Fruit fly (Drosophila melanogaster) whole organism, embryonic: ENCODE results near the gene CG6168.

Experiments
- Atf3 ChIP-seq: fragments of 200-800 bp; sonication (Bioruptor generic); optimal IDR thresholded peaks from 3 replicates; lab custom pipeline; 2016; ENCODE audit warnings: missing biosample characterization, missing genetic modification characterization
- Atf6 ChIP-seq: fragments of 200-800 bp; sonication (Bioruptor generic); IDR thresholded peaks from 2 replicates; pipeline ENCODE4 v1.3.6; 2022; ENCODE audit warnings: missing biosample characterization, missing genetic modification characterization
- CG11398 ChIP-seq: fragments of 200-800 bp; sonication (Bioruptor generic); optimal IDR thresholded peaks from 2 replicates; lab custom pipeline; 2016; ENCODE audit warnings: missing biosample characterization, missing genetic modification characterization
- CG11696 ChIP-seq: fragments of 200-800 bp; sonication (Bioruptor generic); IDR thresholded peaks from 2 replicates; pipeline ENCODE4 v1.3.6; 2022; ENCODE audit warnings: missing biosample characterization, missing genetic modification characterization
- CG11723 ChIP-seq: fragments of 200-800 bp; sonication (Bioruptor generic); optimal IDR thresholded peaks from 2 replicates; lab custom pipeline; 2017; ENCODE audit warnings: missing biosample characterization, mild to moderate bottlenecking, missing genetic modification characterization
- CG12942 ChIP-seq: fragments of 200-800 bp; sonication (Bioruptor generic); optimal IDR thresholded peaks from 3 replicates; lab custom pipeline; 2016; ENCODE audit warnings: missing biosample characterization, missing genetic modification characterization
- CG13775 ChIP-seq: fragments of 200-800 bp; sonication (Bioruptor generic); optimal IDR thresholded peaks from 3 replicates; lab custom pipeline; 2017; ENCODE audit warnings: missing biosample characterization, mild to moderate bottlenecking, missing genetic modification characterization
- CG14014 ChIP-seq: fragments of 200-800 bp; sonication (Bioruptor generic); IDR thresholded peaks from 2 replicates; pipeline ENCODE4 v1.3.6; 2022; ENCODE audit warnings: missing biosample characterization, missing genetic modification characterization
- CG14441 ChIP-seq: fragments of 200-800 bp; sonication (Bioruptor generic); IDR thresholded peaks from 2 replicates; pipeline ENCODE4 v1.3.6; 2022; ENCODE audit warnings: missing biosample characterization, missing genetic modification characterization
- CG15011 ChIP-seq: fragments of 200-800 bp; sonication (Bioruptor generic); optimal IDR thresholded peaks from 3 replicates; lab custom pipeline; 2018; ENCODE audit warnings: missing biosample characterization, mild to moderate bottlenecking, missing genetic modification characterization
- CG15269 ChIP-seq: fragments of 200-800 bp; sonication (Bioruptor generic); optimal IDR thresholded peaks from 2 replicates; lab custom pipeline; 2018; ENCODE audit warnings: missing biosample characterization, mild to moderate bottlenecking, missing genetic modification characterization, moderate library complexity
- CG15601 ChIP-seq: fragments of 200-800 bp; sonication (Bioruptor generic); optimal IDR thresholded peaks from 3 replicates; lab custom pipeline; 2019; ENCODE audit warnings: missing biosample characterization, mild to moderate bottlenecking, missing genetic modification characterization, moderate library complexity
- CG16813 ChIP-seq: fragments of 200-800 bp; sonication (Bioruptor generic); IDR thresholded peaks from 3 replicates; pipeline ENCODE4 v1.3.6; 2022; ENCODE audit warnings: missing biosample characterization, missing genetic modification characterization; ENCODE audit not compliant: partially characterized antibody
- CG17328 ChIP-seq: fragments of 200-800 bp; sonication (Bioruptor generic); IDR thresholded peaks from 2 replicates; pipeline ENCODE4 v1.3.6; 2022; ENCODE audit warnings: missing biosample characterization, missing genetic modification characterization
- CG17612 ChIP-seq: fragments of 200-800 bp; sonication (Bioruptor generic); IDR thresholded peaks from 2 replicates; pipeline ENCODE4 v1.3.6; 2022; ENCODE audit warnings: missing biosample characterization, missing genetic modification characterization
- CG1792 ChIP-seq: fragments of 200-800 bp; sonication (Bioruptor generic); optimal IDR thresholded peaks from 2 replicates; lab custom pipeline; 2016; ENCODE audit warnings: missing biosample characterization, missing genetic modification characterization
- CG18599 ChIP-seq: fragments of 200-800 bp; sonication (Bioruptor generic); optimal IDR thresholded peaks from 3 replicates; lab custom pipeline; 2017; ENCODE audit warnings: missing biosample characterization, missing genetic modification characterization, mild to moderate bottlenecking, moderate library complexity, missing genetic modification reagents
- CG31365 ChIP-seq: fragments of 200-800 bp; sonication (Bioruptor generic); optimal IDR thresholded peaks from 2 replicates; lab custom pipeline; 2018; ENCODE audit warnings: missing biosample characterization, mild to moderate bottlenecking, missing genetic modification characterization
- CG33557 ChIP-seq: fragments of 200-800 bp; sonication (Bioruptor generic); optimal IDR thresholded peaks from 2 replicates; lab custom pipeline; 2019; ENCODE audit warnings: missing biosample characterization, mild to moderate bottlenecking, missing genetic modification characterization, moderate library complexity
- CG34422 ChIP-seq: fragments of 200-800 bp; sonication (Bioruptor generic); IDR thresholded peaks from 3 replicates; pipeline ENCODE4 v1.3.6; 2022; ENCODE audit warnings: missing biosample characterization, missing genetic modification characterization
- CG3847 ChIP-seq: fragments of 200-800 bp; sonication (Bioruptor generic); IDR thresholded peaks from 2 replicates; pipeline ENCODE4 v1.3.6; 2022; ENCODE audit warnings: missing biosample characterization, missing genetic modification characterization
- CG6175 ChIP-seq: fragments of 200-800 bp; sonication (Bioruptor generic); IDR thresholded peaks from 3 replicates; pipeline ENCODE4 v1.3.6; 2022; ENCODE audit warnings: missing biosample characterization, missing genetic modification characterization
- CG8290 ChIP-seq, 3 experiments: fragments of 200-800 bp; sonication (Bioruptor generic); optimal IDR thresholded peaks; 2 replicates each; lab custom pipeline; 2016 to 2019; ENCODE audit warnings: missing biosample characterization in 3 of 3, missing genetic modification characterization in 3 of 3, mild to moderate bottlenecking in 2 of 3, moderate library complexity in 1 of 3
- CG8944 ChIP-seq: fragments of 200-800 bp; sonication (Bioruptor generic); optimal IDR thresholded peaks from 3 replicates; lab custom pipeline; 2016; ENCODE audit warnings: missing biosample characterization, missing genetic modification characterization
- CG9727 ChIP-seq: fragments of 200-800 bp; sonication (Bioruptor generic); optimal IDR thresholded peaks from 3 replicates; lab custom pipeline; 2017; ENCODE audit warnings: missing biosample characterization, mild to moderate bottlenecking, missing genetic modification characterization
- CHES-1-like ChIP-seq: fragments of 200-800 bp; sonication (Bioruptor generic); optimal IDR thresholded peaks from 2 replicates; lab custom pipeline; 2016; ENCODE audit warnings: missing biosample characterization, missing genetic modification characterization
- E2f2 ChIP-seq: fragments of 200-800 bp; sonication (Bioruptor generic); IDR thresholded peaks from 2 replicates; pipeline ENCODE4 v1.3.6; 2022; ENCODE audit warnings: missing biosample characterization, missing genetic modification characterization
- Fer1 ChIP-seq: fragments of 200-800 bp; sonication (Bioruptor generic); optimal IDR thresholded peaks from 2 replicates; lab custom pipeline; 2017; ENCODE audit warnings: missing biosample characterization, mild to moderate bottlenecking, missing genetic modification characterization
- Fer3 ChIP-seq: fragments of 200-800 bp; sonication (Bioruptor generic); optimal IDR thresholded peaks from 2 replicates; lab custom pipeline; 2018; ENCODE audit warnings: missing biosample characterization, mild to moderate bottlenecking, missing genetic modification characterization, moderate library complexity
- Hmr ChIP-seq: fragments of 200-800 bp; sonication (Bioruptor generic); optimal IDR thresholded peaks from 3 replicates; lab custom pipeline; 2017; ENCODE audit warnings: mild to moderate bottlenecking, missing biosample characterization, missing genetic modification reagents, missing genetic modification characterization
- Kr ChIP-seq: fragments of 200-800 bp; sonication (Bioruptor generic); optimal IDR thresholded peaks from 2 replicates; lab custom pipeline; 2017; ENCODE audit warnings: missing biosample characterization, mild to moderate bottlenecking, missing genetic modification characterization
- Meics ChIP-seq: fragments of 200-800 bp; sonication (Bioruptor generic); optimal IDR thresholded peaks from 2 replicates; lab custom pipeline; 2017; ENCODE audit warnings: missing biosample characterization, mild to moderate bottlenecking, missing genetic modification characterization
- PHDP ChIP-seq: fragments of 200-800 bp; sonication (Bioruptor generic); optimal IDR thresholded peaks from 3 replicates; lab custom pipeline; 2018; ENCODE audit warnings: missing biosample characterization, mild to moderate bottlenecking, missing genetic modification characterization, moderate library complexity
- Side ChIP-seq: fragments of 200-800 bp; sonication (Bioruptor generic); optimal IDR thresholded peaks from 2 replicates; lab custom pipeline; 2016; ENCODE audit warnings: missing biosample characterization, missing genetic modification characterization
- Sox102F ChIP-seq: fragments of 200-800 bp; sonication (Bioruptor generic); optimal IDR thresholded peaks from 2 replicates; lab custom pipeline; 2018; ENCODE audit warnings: missing biosample characterization, mild to moderate bottlenecking, missing genetic modification characterization, moderate library complexity
- Xrp1 ChIP-seq: fragments of 200-800 bp; sonication (Bioruptor generic); IDR thresholded peaks from 2 replicates; pipeline ENCODE4 v1.3.6; 2022; ENCODE audit warnings: missing biosample characterization, missing genetic modification characterization
- ac ChIP-seq: fragments of 200-800 bp; sonication (Bioruptor generic); optimal IDR thresholded peaks from 3 replicates; lab custom pipeline; 2017; ENCODE audit warnings: missing biosample characterization, mild to moderate bottlenecking, missing genetic modification characterization
- bsh ChIP-seq, 2 experiments: fragments of 200-800 bp; sonication (Bioruptor generic); optimal IDR thresholded peaks; 2 replicates each; lab custom pipeline; 2017 to 2018; ENCODE audit warnings: mild to moderate bottlenecking in 2 of 2, missing biosample characterization in 2 of 2, missing genetic modification characterization in 2 of 2, moderate library complexity in 1 of 2
- caup ChIP-seq: fragments of 200-800 bp; sonication (Bioruptor generic); optimal IDR thresholded peaks from 3 replicates; lab custom pipeline; 2017; ENCODE audit warnings: missing biosample characterization, mild to moderate bottlenecking, missing genetic modification characterization, moderate library complexity; ENCODE audit not compliant: severe bottlenecking
- crc ChIP-seq: fragments of 200-800 bp; sonication (Bioruptor generic); optimal IDR thresholded peaks from 2 replicates; lab custom pipeline; 2016; ENCODE audit warnings: missing biosample characterization, missing genetic modification characterization
- dmrt11E ChIP-seq: fragments of 200-800 bp; sonication (Bioruptor generic); optimal IDR thresholded peaks from 3 replicates; lab custom pipeline; 2018; ENCODE audit warnings: missing biosample characterization, mild to moderate bottlenecking, missing genetic modification characterization, moderate library complexity
- dpn ChIP-seq, 2 experiments: fragments of 200-800 bp; sonication (Bioruptor generic); optimal IDR thresholded peaks; 3 replicates each; lab custom pipeline; 2016; ENCODE audit warnings: missing biosample characterization in 2 of 2, missing genetic modification characterization in 2 of 2
- gem ChIP-seq: fragments of 200-800 bp; sonication (Bioruptor generic); optimal IDR thresholded peaks from 2 replicates; lab custom pipeline; 2019; ENCODE audit warnings: missing biosample characterization, mild to moderate bottlenecking, missing genetic modification characterization, moderate library complexity
- kah ChIP-seq: fragments of 200-800 bp; sonication (Bioruptor generic); optimal IDR thresholded peaks from 2 replicates; lab custom pipeline; 2018; ENCODE audit warnings: missing biosample characterization, mild to moderate bottlenecking, missing genetic modification characterization
- lola ChIP-seq, 3 experiments: fragments of >200 bp in 2 of 3; fragments of 200-800 bp in 1 of 3; sonication (Bioruptor generic) in 1 of 3; optimal IDR thresholded peaks; 2 replicates each; lab custom pipeline; 2017 to 2019; ENCODE audit warnings: missing biosample characterization in 3 of 3, missing genetic modification characterization in 3 of 3, mild to moderate bottlenecking in 1 of 3, moderate library complexity in 1 of 3
- sens ChIP-seq: fragments of 200-800 bp; sonication (Bioruptor generic); peaks from one replicate; lab custom pipeline; 2016; ENCODE audit warnings: missing biosample characterization, missing genetic modification characterization
- tgo ChIP-seq: fragments of 200-800 bp; sonication (Bioruptor generic); IDR thresholded peaks from 3 replicates; pipeline ENCODE4 v1.3.6; 2022; ENCODE audit warnings: missing biosample characterization, missing genetic modification characterization
- tup ChIP-seq: fragments of 200-800 bp; sonication (Bioruptor generic); optimal IDR thresholded peaks from 2 replicates; lab custom pipeline; 2016; ENCODE audit warnings: missing biosample characterization, mild to moderate bottlenecking, missing genetic modification characterization, moderate library complexity
- unpg ChIP-seq: fragments of 200-800 bp; sonication (Bioruptor generic); optimal IDR thresholded peaks from 3 replicates; lab custom pipeline; 2018; ENCODE audit warnings: missing biosample characterization, mild to moderate bottlenecking, missing genetic modification characterization, moderate library complexity

CG6168 gene

dm6 chr3L:11286603-11287011 is 34.9 kb downstream of the CG6168 start (continued):
- no peak for TF ChIP-seq CG8290 (GFP tag; optimal IDR thresholded peaks at IDR 0.05; lab: Kevin White, UChicago)
- TF ChIP-seq CG8290 (tag; optimal IDR thresholded peaks at IDR 0.05; lab: Kevin White, UChicago), result peak in 1 of 2 experiments; percentile 50
- TF ChIP-seq CG11398 (GFP tag; lab: Kevin White, UChicago), result no peak
- TF ChIP-seq kah, result no peak
- TF ChIP-seq Fer1, result peak; percentile 12
- TF ChIP-seq CG12942 (GFP tag; lab: Kevin White, UChicago), result peak; percentile 15
- TF ChIP-seq CG31365 (tag; lab: Kevin White, UChicago), result peak; percentile 20
- peak; percentile 47 for TF ChIP-seq gem (tag; lab: Kevin White, UChicago)
- TF ChIP-seq CHES-1-like, result peak; percentile 20
- 0 out of 2 replicates have a peak, but pooled peaks have one; percentile 8 for TF ChIP-seq CG17328
- peak; percentile 3 for TF ChIP-seq Kr
- peak; percentile 21 for TF ChIP-seq Sox102F
- peak in 1 of 2 experiments; percentile 12 for TF ChIP-seq bsh (GFP tag; optimal IDR thresholded peaks at IDR 0.05; lab: Kevin White, UChicago)
- TF ChIP-seq CG33557 (GFP tag; lab: Kevin White, UChicago), result peak; percentile 8
- peak; percentile 38; the same call in 1 of the 3 replicates for TF ChIP-seq CG6175
- 0 out of 2 replicates have a peak, but pooled peaks have one; percentile 20 for TF ChIP-seq CG14441
- no peak for TF ChIP-seq tgo (GFP tag; lab: Robert Waterston, UW)
- TF ChIP-seq unpg, result peak; percentile 6
- TF ChIP-seq CG16813, result no peak
- peak; percentile 7 for TF ChIP-seq CG13775 (GFP tag; lab: Kevin White, UChicago)
- TF ChIP-seq CG8944 (GFP tag; lab: Kevin White, UChicago), result no peak
- TF ChIP-seq tup, result peak; percentile 37
- peak; percentile 20 for TF ChIP-seq Hmr (GFP tag; lab: Kevin White, UChicago)
- TF ChIP-seq CG3847, result no peak
- TF ChIP-seq Atf3 (GFP tag; lab: Kevin White, UChicago), result no peak
- no peak for TF ChIP-seq crc (GFP tag; lab: Kevin White, UChicago)
- peak; percentile 45 for TF ChIP-seq CG9727
- peak; percentile 30 for TF ChIP-seq Fer3 (tag; lab: Kevin White, UChicago)
- TF ChIP-seq CG34422 (GFP tag; lab: Robert Waterston, UW), result no peak
- TF ChIP-seq CG1792 (GFP tag; lab: Kevin White, UChicago), result peak; percentile 46
- TF ChIP-seq CG15011 (GFP tag; lab: Kevin White, UChicago), result peak; percentile 21
- TF ChIP-seq sens (GFP tag; lab: Kevin White, UChicago), result peak; percentile 71
- TF ChIP-seq dmrt11E, result peak; percentile 45
- no peak for TF ChIP-seq E2f2 (GFP tag; lab: Robert Waterston, UW)
- TF ChIP-seq caup, result peak; percentile 14
- TF ChIP-seq lola (GFP tag; optimal IDR thresholded peaks at IDR 0.05; lab: Kevin White, UChicago), result peak in 1 of 3 experiments; percentile 9
- no peak for TF ChIP-seq CG17612 (GFP tag; lab: Robert Waterston, UW)
- peak; percentile 18 for TF ChIP-seq ac (GFP tag; lab: Kevin White, UChicago)
- peak; percentile 35 for TF ChIP-seq CG15601 (tag; lab: Kevin White, UChicago)
- peak; percentile 45 for TF ChIP-seq Xrp1
- TF ChIP-seq dpn (GFP tag; optimal IDR thresholded peaks at IDR 0.05; lab: Kevin White, UChicago), result peak in 1 of 2 experiments; percentile 11
- peak; percentile 55 for TF ChIP-seq PHDP (tag; lab: Kevin White, UChicago)
- no peak for TF ChIP-seq CG15269 (tag; lab: Kevin White, UChicago)
- TF ChIP-seq CG18599 (GFP tag; lab: Kevin White, UChicago), result peak; percentile 19
- peak; percentile 7 for TF ChIP-seq Side (GFP tag; lab: Kevin White, UChicago)
- TF ChIP-seq CG11696, result no peak
- TF ChIP-seq Atf6 (GFP tag; lab: Robert Waterston, UW), result peak; percentile 30; the same call in 1 of the 2 replicates
- TF ChIP-seq Meics, result peak; percentile 8
- 0 out of 2 replicates have a peak, but pooled peaks have one; percentile 14 for TF ChIP-seq CG14014
- TF ChIP-seq CG11723 (GFP tag; lab: Kevin White, UChicago), result peak; percentile 4
